Fruit fly (Drosophila melanogaster) whole organism, embryonic: ENCODE data around the gene mus101.
A peak's percentile ranks its signal among the peaks of the same experiment; 100 is the strongest.

ENCODE experiments used
- Asciz ChIP-seq: fragments of 200-800 bp; sonication (Bioruptor generic); optimal IDR thresholded peaks from 2 replicates; lab custom pipeline; 2017; ENCODE audit warnings: missing biosample characterization, mild to moderate bottlenecking, missing genetic modification characterization, missing genetic modification reagents
- Atf-2 ChIP-seq: fragments of 200-800 bp; sonication (Bioruptor generic); optimal IDR thresholded peaks from 2 replicates; lab custom pipeline; 2016; ENCODE audit warnings: missing biosample characterization, missing genetic modification characterization
- B-H2 ChIP-seq: fragments of 200-800 bp; sonication (Bioruptor generic); optimal IDR thresholded peaks from 2 replicates; lab custom pipeline; 2018; ENCODE audit warnings: missing biosample characterization, mild to moderate bottlenecking, missing genetic modification characterization
- Bgb ChIP-seq: fragments of 200-800 bp; sonication (Bioruptor generic); IDR thresholded peaks from 2 replicates; pipeline ENCODE4 v1.3.6; 2022; ENCODE audit warnings: missing biosample characterization, missing genetic modification characterization; ENCODE audit not compliant: partially characterized antibody
- BtbVII ChIP-seq: fragments of 200-800 bp; sonication (Bioruptor generic); optimal IDR thresholded peaks from 3 replicates; lab custom pipeline; 2017; ENCODE audit warnings: missing biosample characterization, mild to moderate bottlenecking, missing genetic modification characterization
- CG1024 ChIP-seq: fragments of 200-800 bp; sonication (Bioruptor generic); IDR thresholded peaks from 2 replicates; pipeline ENCODE4 v1.3.6; 2022; ENCODE audit warnings: missing biosample characterization, missing genetic modification characterization
- CG10366 ChIP-seq: fragments of 200-800 bp; sonication (Bioruptor generic); IDR thresholded peaks from 2 replicates; pipeline ENCODE4 v1.3.6; 2022; ENCODE audit warnings: missing biosample characterization, missing genetic modification characterization
- CG10654 ChIP-seq: fragments of 200-800 bp; sonication (Bioruptor generic); optimal IDR thresholded peaks from 2 replicates; lab custom pipeline; 2016; ENCODE audit warnings: missing biosample characterization, missing genetic modification characterization
- CG12104 ChIP-seq: fragments of 200-800 bp; sonication (Bioruptor generic); optimal IDR thresholded peaks from 3 replicates; lab custom pipeline; 2016; ENCODE audit warnings: missing biosample characterization, missing genetic modification characterization
- CG12236 ChIP-seq: fragments of 200-800 bp; sonication (Bioruptor generic); optimal IDR thresholded peaks from 2 replicates; lab custom pipeline; 2016; ENCODE audit warnings: missing biosample characterization, missing genetic modification characterization
- CG14050 ChIP-seq: fragments of 200-800 bp; sonication (Bioruptor generic); IDR thresholded peaks from 3 replicates; pipeline ENCODE4 v1.3.6; 2022; ENCODE audit warnings: missing biosample characterization, missing genetic modification characterization
- CG14710 ChIP-seq: fragments of 200-800 bp; sonication (Bioruptor generic); optimal IDR thresholded peaks from 3 replicates; lab custom pipeline; 2019; ENCODE audit warnings: missing biosample characterization, mild to moderate bottlenecking, missing genetic modification characterization, moderate library complexity
- CG15601 ChIP-seq: fragments of 200-800 bp; sonication (Bioruptor generic); optimal IDR thresholded peaks from 3 replicates; lab custom pipeline; 2019; ENCODE audit warnings: missing biosample characterization, mild to moderate bottlenecking, missing genetic modification characterization, moderate library complexity
- CG16815 ChIP-seq: fragments of 200-800 bp; sonication (Bioruptor generic); optimal IDR thresholded peaks from 3 replicates; lab custom pipeline; 2017; ENCODE audit warnings: missing biosample characterization, mild to moderate bottlenecking, missing genetic modification characterization
- CG18476 ChIP-seq: fragments of 200-800 bp; sonication (Bioruptor generic); optimal IDR thresholded peaks from 2 replicates; lab custom pipeline; 2016; ENCODE audit warnings: missing biosample characterization, mild to moderate bottlenecking, missing genetic modification characterization
- CG2116 ChIP-seq: fragments of 200-800 bp; sonication (Bioruptor generic); optimal IDR thresholded peaks from 3 replicates; lab custom pipeline; 2018; ENCODE audit warnings: missing biosample characterization, mild to moderate bottlenecking, missing genetic modification characterization
- CG2712 ChIP-seq: fragments of 200-800 bp; optimal IDR thresholded peaks from 3 replicates; lab custom pipeline; 2019; ENCODE audit warnings: missing biosample characterization, mild to moderate bottlenecking, missing genetic modification characterization, moderate library complexity
- CG3065 ChIP-seq: fragments of 200-800 bp; sonication (Bioruptor generic); optimal IDR thresholded peaks from 2 replicates; lab custom pipeline; 2016; ENCODE audit warnings: missing biosample characterization, missing genetic modification characterization
- CG3726 ChIP-seq: fragments of 200-800 bp; sonication (Bioruptor generic); IDR thresholded peaks from 3 replicates; pipeline ENCODE4, ENCODE4 v1.3.6; 2022; ENCODE audit warnings: missing biosample characterization, missing genetic modification characterization
- CG3995 ChIP-seq: fragments of 200-800 bp; sonication (Bioruptor generic); optimal IDR thresholded peaks from 3 replicates; lab custom pipeline; 2016; ENCODE audit warnings: missing biosample characterization, missing genetic modification characterization
- CG4617 ChIP-seq: fragments of 200-800 bp; sonication (Bioruptor generic); optimal IDR thresholded peaks from 3 replicates; lab custom pipeline; 2016; ENCODE audit warnings: missing biosample characterization, missing genetic modification characterization, borderline replicate concordance
- CG4854 ChIP-seq: fragments of 200-800 bp; sonication (Bioruptor generic); optimal IDR thresholded peaks from 2 replicates; lab custom pipeline; 2016; ENCODE audit warnings: missing biosample characterization, missing genetic modification characterization, inconsistent platforms
- CG5953 ChIP-seq: fragments of 200-800 bp; sonication (Bioruptor generic); IDR thresholded peaks from 2 replicates; pipeline ENCODE4 v1.3.6; 2022; ENCODE audit warnings: missing biosample characterization, missing genetic modification characterization
- CG6854 ChIP-seq: fragments of 200-800 bp; sonication (Bioruptor generic); optimal IDR thresholded peaks from 3 replicates; lab custom pipeline; 2017; ENCODE audit warnings: missing biosample characterization, mild to moderate bottlenecking, missing genetic modification characterization
- CG7786 ChIP-seq: fragments of 200-800 bp; sonication (Bioruptor generic); optimal IDR thresholded peaks from 2 replicates; lab custom pipeline; 2016; ENCODE audit warnings: missing biosample characterization, missing genetic modification characterization
- CG8089 ChIP-seq: fragments of 200-800 bp; sonication (Bioruptor generic); optimal IDR thresholded peaks from 3 replicates; lab custom pipeline; 2016; ENCODE audit warnings: missing biosample characterization, missing genetic modification characterization
- CrebB ChIP-seq: fragments of 200-800 bp; sonication (Bioruptor generic); optimal IDR thresholded peaks from 3 replicates; lab custom pipeline; 2018; ENCODE audit warnings: missing biosample characterization, mild to moderate bottlenecking, missing genetic modification characterization
- Deaf1 ChIP-seq: fragments of 200-800 bp; optimal IDR thresholded peaks from 3 replicates; lab custom pipeline; 2019; ENCODE audit warnings: missing biosample characterization, mild to moderate bottlenecking, missing genetic modification characterization, moderate library complexity
- HLH4C ChIP-seq: fragments of 200-800 bp; sonication (Bioruptor generic); IDR thresholded peaks from 3 replicates; pipeline ENCODE4 v1.3.6; 2022; ENCODE audit warnings: missing biosample characterization, missing genetic modification characterization; ENCODE audit not compliant: partially characterized antibody
- Hr39 ChIP-seq: fragments of >200 bp; optimal IDR thresholded peaks from 2 replicates; lab custom pipeline; 2017
- Jarid2 ChIP-seq: fragments of 200-800 bp; sonication (Bioruptor generic); optimal IDR thresholded peaks from 3 replicates; lab custom pipeline; 2017; ENCODE audit warnings: mild to moderate bottlenecking, missing biosample characterization, missing genetic modification reagents, missing genetic modification characterization
- Meics ChIP-seq: fragments of 200-800 bp; sonication (Bioruptor generic); optimal IDR thresholded peaks from 2 replicates; lab custom pipeline; 2017; ENCODE audit warnings: missing biosample characterization, mild to moderate bottlenecking, missing genetic modification characterization
- Poxn ChIP-seq: fragments of 200-800 bp; sonication (Bioruptor generic); IDR thresholded peaks from 2 replicates; pipeline ENCODE4 v1.3.6; 2022; ENCODE audit warnings: missing biosample characterization, missing genetic modification characterization
- Ravus ChIP-seq: fragments of 200-800 bp; sonication (Bioruptor generic); IDR thresholded peaks from 2 replicates; pipeline ENCODE4 v1.3.6; 2022; ENCODE audit warnings: missing biosample characterization, missing genetic modification characterization
- Rx ChIP-seq: fragments of 200-800 bp; sonication (Bioruptor generic); IDR thresholded peaks from 2 replicates; pipeline ENCODE4 v1.3.6; 2022; ENCODE audit warnings: missing biosample characterization, missing genetic modification characterization
- Scr ChIP-seq: fragments of 200-800 bp; sonication (Bioruptor generic); IDR thresholded peaks from 2 replicates; pipeline ENCODE4 v1.3.6; 2022; ENCODE audit warnings: missing biosample characterization, missing genetic modification characterization; ENCODE audit not compliant: partially characterized antibody
- cas ChIP-seq: fragments of 200-800 bp; sonication (Bioruptor generic); IDR thresholded peaks from 2 replicates; pipeline ENCODE4 v1.3.6; 2022; ENCODE audit warnings: missing biosample characterization, missing genetic modification characterization
- chm ChIP-seq: fragments of 200-800 bp; sonication (Bioruptor generic); IDR thresholded peaks from 2 replicates; pipeline ENCODE4 v1.3.6; 2022; ENCODE audit warnings: missing biosample characterization, missing genetic modification characterization
- da ChIP-seq: fragments of 200-800 bp; sonication (Bioruptor generic); optimal IDR thresholded peaks from 2 replicates; lab custom pipeline; 2016; ENCODE audit warnings: missing biosample characterization, missing genetic modification characterization
- danr ChIP-seq: fragments of 200-800 bp; sonication (Bioruptor generic); IDR thresholded peaks from 2 replicates; pipeline ENCODE4 v1.3.6; 2022; ENCODE audit warnings: missing biosample characterization, missing genetic modification characterization
- dimm ChIP-seq: fragments of 200-800 bp; sonication (Bioruptor generic); IDR thresholded peaks from 2 replicates; pipeline ENCODE4 v1.3.6; 2022; ENCODE audit warnings: missing biosample characterization, missing genetic modification characterization
- fd3F ChIP-seq: fragments of 200-800 bp; sonication (Bioruptor generic); optimal IDR thresholded peaks from 2 replicates; lab custom pipeline; 2018; ENCODE audit warnings: missing biosample characterization, mild to moderate bottlenecking, missing genetic modification characterization, moderate library complexity
- ftz-f1 ChIP-seq: fragments of 200-800 bp; sonication (Bioruptor generic); optimal IDR thresholded peaks from 2 replicates; lab custom pipeline; 2016; ENCODE audit warnings: missing biosample characterization, missing genetic modification characterization
- grau ChIP-seq: fragments of 200-800 bp; optimal IDR thresholded peaks from 3 replicates; lab custom pipeline; 2019; ENCODE audit warnings: missing biosample characterization, mild to moderate bottlenecking, missing genetic modification characterization, moderate library complexity
- ham ChIP-seq: fragments of 200-800 bp; sonication (Bioruptor generic); IDR thresholded peaks from 2 replicates; pipeline ENCODE4 v1.3.6; 2022; ENCODE audit warnings: missing biosample characterization, missing genetic modification characterization
- hb ChIP-seq: fragments of 200-800 bp; sonication (Bioruptor generic); IDR thresholded peaks from 3 replicates; pipeline ENCODE4 v1.3.6; 2022; ENCODE audit warnings: missing biosample characterization, missing genetic modification characterization; ENCODE audit not compliant: partially characterized antibody
- row ChIP-seq: fragments of 200-800 bp; sonication (Bioruptor generic); IDR thresholded peaks from 3 replicates; pipeline ENCODE4 v1.3.6; 2022; ENCODE audit warnings: missing biosample characterization, missing genetic modification characterization
- run ChIP-seq: fragments of 200-800 bp; sonication (Bioruptor generic); optimal IDR thresholded peaks from 3 replicates; lab custom pipeline; 2018; ENCODE audit warnings: missing biosample characterization, mild to moderate bottlenecking, missing genetic modification characterization
- salm ChIP-seq: fragments of 200-800 bp; sonication (Bioruptor generic); optimal IDR thresholded peaks from 2 replicates; lab custom pipeline; 2018; ENCODE audit warnings: missing biosample characterization, mild to moderate bottlenecking, missing genetic modification characterization
- sqz ChIP-seq: fragments of 200-800 bp; sonication (Bioruptor generic); optimal IDR thresholded peaks from 3 replicates; lab custom pipeline; 2018; ENCODE audit warnings: missing biosample characterization, mild to moderate bottlenecking, missing genetic modification characterization
- trh ChIP-seq: fragments of 200-800 bp; sonication (Bioruptor generic); optimal IDR thresholded peaks from 2 replicates; lab custom pipeline; 2016; ENCODE audit warnings: missing biosample characterization, missing genetic modification characterization
- vfl ChIP-seq: fragments of 200-800 bp; sonication (Bioruptor generic); optimal IDR thresholded peaks from 2 replicates; lab custom pipeline; 2016; ENCODE audit warnings: missing biosample characterization, missing genetic modification characterization

mus101 gene

DNA sequence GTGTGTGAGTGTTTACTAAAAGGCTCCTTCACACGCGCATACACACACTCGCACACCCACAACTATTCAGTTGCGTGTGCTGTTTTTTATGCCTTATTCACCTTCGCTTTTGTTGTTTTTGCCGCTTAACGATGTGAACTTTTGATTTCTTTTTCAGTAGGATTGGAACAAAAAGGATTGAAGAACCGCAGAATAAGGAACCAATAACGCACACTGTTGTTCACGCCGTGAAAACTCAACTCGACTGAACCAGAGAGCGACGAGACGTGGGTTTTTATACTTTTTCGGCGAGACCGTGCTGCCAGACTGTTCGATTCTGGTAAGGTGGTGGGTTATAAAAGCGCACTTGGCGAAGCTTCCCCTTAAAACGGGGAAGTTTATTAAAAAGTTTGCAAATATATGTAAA is 33.1 kb downstream of the mus101 start, which contains the start of gene Pdcd4 (continued):
- no peak for TF ChIP-seq Rx
- peak; percentile 16 for TF ChIP-seq BtbVII (GFP tag; lab: Kevin White, UChicago)
- no peak for TF ChIP-seq CG16815 (GFP tag; lab: Kevin White, UChicago)
- TF ChIP-seq grau: peak; percentile 10
- peak; percentile 39 for TF ChIP-seq CG2712 (tag; lab: Kevin White, UChicago)
- no peak for TF ChIP-seq CG12104
- TF ChIP-seq chm (GFP tag; lab: Robert Waterston, UW): 0 out of 2 replicates have a peak, but pooled peaks have one; percentile 55
- no peak for TF ChIP-seq CG3065 (GFP tag; lab: Kevin White, UChicago)
- TF ChIP-seq run (tag; lab: Kevin White, UChicago): no peak
- TF ChIP-seq CG14050 (GFP tag; lab: Robert Waterston, UW): no peak
- TF ChIP-seq Asciz (GFP tag; lab: Kevin White, UChicago): no peak
- no peak for TF ChIP-seq CG4617 (GFP tag; lab: Kevin White, UChicago)
- TF ChIP-seq CG10654 (GFP tag; lab: Kevin White, UChicago): no peak
- TF ChIP-seq Poxn (GFP tag; lab: Robert Waterston, UW): no peak
- TF ChIP-seq B-H2 (GFP tag; lab: Kevin White, UChicago): peak; percentile 11
- no peak for TF ChIP-seq danr
- no peak for TF ChIP-seq Scr (GFP tag; lab: Robert Waterston, UW)
- TF ChIP-seq CG14710: peak; percentile 66
- no peak for TF ChIP-seq fd3F (GFP tag; lab: Kevin White, UChicago)
- TF ChIP-seq row (GFP tag; lab: Robert Waterston, UW): no peak
- no peak for TF ChIP-seq Ravus (GFP tag; lab: Robert Waterston, UW)
- TF ChIP-seq da (GFP tag; lab: Kevin White, UChicago): no peak
- TF ChIP-seq CG10366: no peak
- no peak for TF ChIP-seq Atf-2
- no peak for TF ChIP-seq CG7786 (GFP tag; lab: Kevin White, UChicago)
- TF ChIP-seq dimm (GFP tag; lab: Robert Waterston, UW): no peak
- no peak for TF ChIP-seq CG1024
- peak; percentile 18 for TF ChIP-seq Deaf1
- no peak for TF ChIP-seq CG5953 (GFP tag; lab: Robert Waterston, UW)
- TF ChIP-seq CG3726 (GFP tag; lab: Robert Waterston, UW): no peak
- no peak for TF ChIP-seq vfl (GFP tag; lab: Kevin White, UChicago)
- no peak for TF ChIP-seq Meics (GFP tag; lab: Kevin White, UChicago)
- peak; percentile 44; the same call in 1 of the 2 replicates for TF ChIP-seq Bgb (GFP tag; lab: Robert Waterston, UW)
- no peak for TF ChIP-seq CG15601 (tag; lab: Kevin White, UChicago)
- TF ChIP-seq CG8089 (GFP tag; lab: Kevin White, UChicago): no peak
- TF ChIP-seq cas: no peak
- TF ChIP-seq CrebB: no peak
- no peak for TF ChIP-seq CG3995 (GFP tag; lab: Kevin White, UChicago)
- no peak for TF ChIP-seq HLH4C
- no peak for TF ChIP-seq trh
- TF ChIP-seq Jarid2 (GFP tag; lab: Kevin White, UChicago): peak; percentile 95
- TF ChIP-seq CG4854: peak; percentile 4
- peak; percentile 3 for TF ChIP-seq ftz-f1 (GFP tag; lab: Kevin White, UChicago)
- no peak for TF ChIP-seq ham (GFP tag; lab: Robert Waterston, UW)
- TF ChIP-seq CG18476 (GFP tag; lab: Kevin White, UChicago): no peak
- no peak for TF ChIP-seq CG6854
- no peak for TF ChIP-seq CG12236
- TF ChIP-seq salm (tag; lab: Kevin White, UChicago): peak; percentile 8
- TF ChIP-seq Hr39 (lab: Kevin White, UChicago): no peak
- peak; percentile 55 for TF ChIP-seq sqz
- TF ChIP-seq hb (GFP tag; lab: Robert Waterston, UW): no peak; the same call in 2 of the 3 replicates
- peak; percentile 36 for TF ChIP-seq CG2116 (GFP tag; lab: Kevin White, UChicago)
